Fruit fly (Drosophila melanogaster): ENCODE measurements around the gene CG33645.

Gene CG33645

dm6 chr2L:13512182-13513032, 20.2 kb upstream of the CG33645 start (continued):
- TF ChIP-seq Hr78 (GFP tag; optimal IDR thresholded peaks at IDR 0.05) (no peak), chif (GFP tag; optimal IDR thresholded peaks at IDR 0.05) (peak; percentile 12 to 23), CG18476 (GFP tag; optimal IDR thresholded peaks at IDR 0.05) (no peak), CG4707 (GFP tag; optimal IDR thresholded peaks at IDR 0.05) (no peak), her (GFP tag; optimal IDR thresholded peaks at IDR 0.05) (peak; percentile 6), CG17829 (tag; optimal IDR thresholded peaks at IDR 0.05) (no peak), Tbp (GFP tag; optimal IDR thresholded peaks at IDR 0.05) (no peak), E2f1 (GFP tag; IDR thresholded peaks at IDR 0.05) (0 out of 2 replicates have a peak, but pooled peaks have one; percentile 13), abd-A (tag; optimal IDR thresholded peaks at IDR 0.05) (no peak), Hr3 (GFP tag; optimal IDR thresholded peaks at IDR 0.05) (no peak), Rfx (GFP tag; IDR thresholded peaks at IDR 0.05) (peak; percentile 64), Ets65A (GFP tag) (no peak), Xbp1 (GFP tag; optimal IDR thresholded peaks at IDR 0.05) (peak; percentile 39), eve (GFP tag; optimal IDR thresholded peaks at IDR 0.05) (peak in 1 of 2 experiments; percentile 58), Nf-YB (GFP tag; optimal IDR thresholded peaks at IDR 0.05) (no peak), ATbp (GFP tag; optimal IDR thresholded peaks at IDR 0.05) (no peak), cwo (GFP tag; optimal IDR thresholded peaks at IDR 0.05) (no peak), lbe (GFP tag; optimal IDR thresholded peaks at IDR 0.05) (no peak), CG6272 (GFP tag; IDR thresholded peaks at IDR 0.05) (peak; percentile 22; the same call in 1 of the 2 replicates), Aef1 (GFP tag; IDR thresholded peaks at IDR 0.05) (peak; percentile 34; the same call in 1 of the 3 replicates), Dip3 (GFP tag; optimal IDR thresholded peaks at IDR 0.05) (peak; percentile 22), gcm (GFP tag; optimal IDR thresholded peaks at IDR 0.05) (no peak), CG5953 (GFP tag; IDR thresholded peaks at IDR 0.05) (no peak), lilli (GFP tag; optimal IDR thresholded peaks at IDR 0.05) (peak; percentile 33), TFAM (GFP tag; optimal IDR thresholded peaks at IDR 0.05) (no peak), kah (GFP tag; optimal IDR thresholded peaks at IDR 0.05) (no peak), dan (GFP tag; IDR thresholded peaks at IDR 0.05) (no peak), pum (GFP tag; optimal IDR thresholded peaks at IDR 0.05) (no peak), oc (tag; optimal IDR thresholded peaks at IDR 0.05) (no peak), CG30403 (GFP tag; optimal IDR thresholded peaks at IDR 0.05) (peak; percentile 31), CG15269 (tag; optimal IDR thresholded peaks at IDR 0.05) (peak; percentile 60), gt (GFP tag; IDR thresholded peaks at IDR 0.05) (no peak), CG13624 (GFP tag; optimal IDR thresholded peaks at IDR 0.05) (peak; percentile 44), CG7271 (tag; optimal IDR thresholded peaks at IDR 0.05) (no peak), D19A (tag; optimal IDR thresholded peaks at IDR 0.05) (peak; percentile 86), knrl (GFP tag; IDR thresholded peaks at IDR 0.05; ENCODE audit: partially characterized antibody) (no peak), rib (GFP tag; IDR thresholded peaks at IDR 0.05) (no peak), CG12155 (GFP tag; optimal IDR thresholded peaks at IDR 0.05) (peak; percentile 2), CG10366 (GFP tag; IDR thresholded peaks at IDR 0.05) (peak; percentile 46), Med (GFP tag) (peak; percentile 84), H2.0 (GFP tag; IDR thresholded peaks at IDR 0.05) (peak; percentile 23; the same call in 1 of the 2 replicates), CG11456 (GFP tag; IDR thresholded peaks at IDR 0.05) (no peak), CG42726 (GFP tag; IDR thresholded peaks at IDR 0.05; ENCODE audit: partially characterized antibody) (0 out of 2 replicates have a peak, but pooled peaks have one; percentile 19), CG31388 (GFP tag; optimal IDR thresholded peaks at IDR 0.05) (no peak), CG17568 (GFP tag; optimal IDR thresholded peaks at IDR 0.05) (peak; percentile 14), danr (GFP tag; IDR thresholded peaks at IDR 0.05) (no peak), esg (GFP tag; conservative IDR thresholded peaks at IDR 0.05) (peak; percentile 23; the same call in 1 of the 2 replicates), MBD-R2 (GFP tag; IDR thresholded peaks at IDR 0.05) (no peak; the same call in 1 of the 2 replicates), CTCF (GFP tag; optimal IDR thresholded peaks at IDR 0.05) (no peak), CG15696 (tag; optimal IDR thresholded peaks at IDR 0.05) (no peak)
